Worm (Caenorhabditis elegans): ENCODE results near the gene F45E1.4.

F45E1.4 gene

DNA sequence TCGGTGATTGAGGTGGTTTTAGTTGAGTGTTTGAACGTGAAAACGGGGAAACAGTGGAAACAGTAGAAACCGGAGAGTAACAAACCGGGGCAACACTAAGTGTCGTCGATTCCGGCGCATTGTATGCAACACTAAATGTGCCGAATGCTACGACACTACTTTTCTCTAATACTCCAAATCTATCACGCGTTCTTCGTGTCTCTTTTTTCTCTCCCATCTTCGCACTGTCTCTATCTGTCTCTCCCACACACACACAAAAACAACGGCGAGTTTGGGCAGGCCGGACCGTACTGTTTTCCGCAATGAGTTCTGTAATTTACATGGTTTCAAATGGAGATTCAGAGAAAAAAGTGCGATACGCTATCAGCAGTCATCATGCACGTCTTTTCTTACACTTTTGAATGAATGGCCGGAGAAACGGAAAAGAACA lies 23.7 kb upstream of the F45E1.4 start (continued):
- TF ChIP-seq nhr-42 (GFP tag; IDR thresholded peaks at IDR 0.05) (peak; percentile 72; the same call in 1 of the 2 replicates), lin-1 (GFP tag; IDR thresholded peaks at IDR 0.05) (peak; percentile 84), fos-1 (tag; optimal IDR thresholded peaks at IDR 0.05) (no peak), ZK546.5 (tag; optimal IDR thresholded peaks at IDR 0.05) (no peak), nhr-6 (tag; optimal IDR thresholded peaks at IDR 0.05) (peak; percentile 68), daf-12 (tag; optimal IDR thresholded peaks at IDR 0.05) (no peak), F44E2.7 (GFP tag; IDR thresholded peaks at IDR 0.05) (no peak), ceh-32 (tag; optimal IDR thresholded peaks at IDR 0.05; ENCODE audit: poor library complexity) (no peak), ceh-44 (GFP tag; IDR thresholded peaks at IDR 0.05) (no peak), egl-43 (GFP tag; IDR thresholded peaks at IDR 0.05) (no peak), Y5F2A.4 (GFP tag; optimal IDR thresholded peaks at IDR 0.05) (no peak), nhr-41 (GFP tag; IDR thresholded peaks at IDR 0.05) (no peak), ctbp-1 (GFP tag; IDR thresholded peaks at IDR 0.05) (no peak), mep-1 (tag; optimal IDR thresholded peaks at IDR 0.05) (peak; percentile 69), zfp-2 (tag; optimal IDR thresholded peaks at IDR 0.05) (no peak), skn-1 (tag; optimal IDR thresholded peaks at IDR 0.05) (no peak), duxl-1 (tag; optimal IDR thresholded peaks at IDR 0.05; ENCODE audit: poor library complexity) (no peak), ceh-20 (GFP tag; IDR thresholded peaks at IDR 0.05) (peak; percentile 35; the same call in 1 of the 2 replicates), unc-62 (GFP tag; optimal IDR thresholded peaks at IDR 0.05 in 1 of 2) (peak in 1 of 2 experiments; percentile 71), unc-62 (tag; optimal IDR thresholded peaks at IDR 0.05) (no peak), nhr-76 (tag; optimal IDR thresholded peaks at IDR 0.05) (no peak), saeg-2 (GFP tag; IDR thresholded peaks at IDR 0.05) (peak; percentile 65; the same call in 1 of the 2 replicates), nhr-25 (tag; optimal IDR thresholded peaks at IDR 0.05; ENCODE audit: borderline replicate concordance, insufficient read depth) (peak; percentile 46), ceh-62 (tag; optimal IDR thresholded peaks at IDR 0.05) (no peak), spr-1 (tag; optimal IDR thresholded peaks at IDR 0.05) (peak; percentile 41), nhr-10 (tag; optimal IDR thresholded peaks at IDR 0.05) (peak; percentile 60), dmd-9 (GFP tag; IDR thresholded peaks at IDR 0.05) (no peak), mxl-2 (GFP tag; conservative IDR thresholded peaks at IDR 0.05) (no peak), nhr-77 (tag; optimal IDR thresholded peaks at IDR 0.05) (peak; percentile 83), nhr-48 (tag; optimal IDR thresholded peaks at IDR 0.05) (peak; percentile 92), ZK337.2 (GFP tag; IDR thresholded peaks at IDR 0.05) (no peak), attf-4 (tag; optimal IDR thresholded peaks at IDR 0.05) (no peak), unc-39 (tag; optimal IDR thresholded peaks at IDR 0.05) (no peak), zfp-3 (GFP tag; conservative IDR thresholded peaks at IDR 0.05) (0 out of 2 replicates have a peak, but pooled peaks have one; percentile 39), nhr-11 (tag; optimal IDR thresholded peaks at IDR 0.05) (no peak), daf-16 (GFP tag; optimal IDR thresholded peaks at IDR 0.05) (peak in 1 of 2 experiments; percentile 71), daf-16 (tag; optimal IDR thresholded peaks at IDR 0.05) (peak; percentile 98), ces-1 (GFP tag; optimal IDR thresholded peaks at IDR 0.05) (no peak), lsy-2 (tag; optimal IDR thresholded peaks at IDR 0.05) (peak; percentile 39 to 58), lin-29 (GFP tag; IDR thresholded peaks at IDR 0.05) (no peak), ceh-28 (tag; optimal IDR thresholded peaks at IDR 0.05) (no peak), hmg-1.1 (GFP tag; IDR thresholded peaks at IDR 0.05) (peak; percentile 58), R02D3.7 (tag; optimal IDR thresholded peaks at IDR 0.05) (no peak), zip-11 (GFP tag; IDR thresholded peaks at IDR 0.05) (no peak), lim-7 (GFP tag; IDR thresholded peaks at IDR 0.05) (no peak), ama-1 (optimal IDR thresholded peaks at IDR 0.05) (no peak), F37D6.2 (tag; optimal IDR thresholded peaks at IDR 0.05) (no peak), aly-2 (tag; optimal IDR thresholded peaks at IDR 0.05) (no peak), snpc-1.2 (GFP tag; IDR thresholded peaks at IDR 0.05) (no peak), mdl-1 (tag; optimal IDR thresholded peaks at IDR 0.05) (peak in 1 of 2 experiments; percentile 82), lin-15B (tag; optimal IDR thresholded peaks at IDR 0.05) (no peak), snpc-4 (tag; optimal IDR thresholded peaks at IDR 0.05) (no peak), pqm-1 (tag; optimal IDR thresholded peaks at IDR 0.05) (peak; percentile 100)
